Worm (Caenorhabditis elegans): ENCODE data around the gene K07D4.5.

The K07D4.5 gene

DNA sequence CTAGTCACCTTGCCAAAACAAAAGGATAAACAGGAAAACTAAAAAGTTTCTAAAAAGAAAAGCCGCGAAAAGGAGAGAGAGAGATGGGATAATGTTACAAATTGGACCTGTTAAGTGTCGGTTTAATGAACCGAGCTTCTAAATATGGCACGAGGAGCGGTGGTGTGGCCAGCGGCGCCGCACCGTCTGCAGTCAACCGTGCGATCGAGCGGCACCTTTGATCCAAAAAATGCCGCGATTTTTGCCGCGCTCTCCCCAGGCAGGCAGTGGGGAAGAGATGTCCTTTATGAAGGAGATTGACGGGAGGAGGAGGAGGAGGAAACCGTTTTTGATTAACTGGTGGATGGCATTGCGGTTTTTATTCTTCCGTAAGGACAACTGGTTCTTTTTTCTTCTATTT lies 45.0 kb downstream of the K07D4.5 start:
- TF ChIP-seq nhr-232 (tag; optimal IDR thresholded peaks at IDR 0.05) (no peak), unc-42 (tag; optimal IDR thresholded peaks at IDR 0.05) (no peak), unc-55 (GFP tag; optimal IDR thresholded peaks at IDR 0.05) (no peak), sdc-2 (tag; optimal IDR thresholded peaks at IDR 0.05) (no peak), ceh-22 (tag; optimal IDR thresholded peaks at IDR 0.05) (no peak), ceh-31 (tag; optimal IDR thresholded peaks at IDR 0.05) (no peak), ceh-6 (GFP tag; optimal IDR thresholded peaks at IDR 0.05) (no peak), ama-1 (optimal IDR thresholded peaks at IDR 0.05) (no peak), tbx-7 (tag; optimal IDR thresholded peaks at IDR 0.05) (no peak)

DNA sequence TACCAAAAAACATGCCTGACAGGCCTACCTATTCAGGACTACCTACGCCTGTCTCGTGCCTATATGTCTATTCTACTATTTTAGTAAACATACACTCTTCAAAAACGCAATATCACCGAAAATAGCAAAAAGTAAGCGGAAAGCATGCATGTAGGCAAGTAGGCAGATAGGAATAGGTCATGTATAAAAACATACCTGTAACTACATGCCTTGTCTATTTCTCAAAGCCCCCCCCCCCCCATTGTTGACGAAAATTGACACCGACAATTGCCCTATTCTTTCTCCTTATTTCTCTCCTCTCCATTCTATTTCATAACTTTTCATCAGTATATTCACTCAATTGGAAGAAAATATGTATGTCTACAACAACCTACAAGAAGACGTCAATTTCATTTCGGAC lies 47.2 kb downstream of the K07D4.5 start:
- TF ChIP-seq C08G9.2 (tag; optimal IDR thresholded peaks at IDR 0.05): no peak
- no peak for TF ChIP-seq ama-1 (optimal IDR thresholded peaks at IDR 0.05)
- no peak for TF ChIP-seq unc-86 (tag; optimal IDR thresholded peaks at IDR 0.05)
- no peak for TF ChIP-seq pha-4 (tag; optimal IDR thresholded peaks at IDR 0.05)
- TF ChIP-seq elt-2 (tag; optimal IDR thresholded peaks at IDR 0.05): no peak
- TF ChIP-seq lin-11 (tag; optimal IDR thresholded peaks at IDR 0.05): no peak
- no peak for TF ChIP-seq fax-1 (tag; optimal IDR thresholded peaks at IDR 0.05)
- no peak for TF ChIP-seq ztf-16 (tag; optimal IDR thresholded peaks at IDR 0.05)
- TF ChIP-seq ceh-14 (tag; optimal IDR thresholded peaks at IDR 0.05): no peak
- TF ChIP-seq ceh-18 (tag; optimal IDR thresholded peaks at IDR 0.05): no peak
- TF ChIP-seq ref-2 (tag; optimal IDR thresholded peaks at IDR 0.05): no peak
- no peak for TF ChIP-seq Y22D7AL.16 (tag; optimal IDR thresholded peaks at IDR 0.05)

DNA sequence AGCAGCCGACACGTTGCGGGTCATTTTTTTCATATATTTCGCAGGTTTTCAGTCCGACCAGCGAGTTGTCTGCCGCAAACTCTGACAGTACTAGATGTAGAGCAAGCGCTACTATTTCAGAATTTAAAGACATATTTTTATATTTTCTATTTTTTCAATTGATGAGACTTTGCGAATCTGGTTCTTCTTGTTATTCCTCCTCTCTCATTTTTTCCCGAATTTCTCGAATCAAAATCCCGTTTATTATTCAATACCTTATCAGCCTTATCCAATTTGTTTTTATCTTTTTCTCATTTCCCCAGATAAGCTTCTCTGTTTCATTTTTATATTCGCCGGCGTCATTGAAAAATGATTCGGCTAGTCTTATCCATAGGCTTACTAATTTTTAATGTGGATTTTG lies 49.4 kb downstream of the K07D4.5 start, which contains the start of gene dos-2:
TSS of gene dos-2 (plus strand) at position 301 of the 400 bp plus-strand sequence.
- TF ChIP-seq elt-4 (tag; optimal IDR thresholded peaks at IDR 0.05) (no peak), hlh-30 (tag; optimal IDR thresholded peaks at IDR 0.05; ENCODE audit: insufficient read depth) (no peak), lin-11 (tag; optimal IDR thresholded peaks at IDR 0.05) (no peak), C08G9.2 (tag; optimal IDR thresholded peaks at IDR 0.05) (no peak), pqm-1 (tag; optimal IDR thresholded peaks at IDR 0.05) (no peak), ceh-24 (tag; optimal IDR thresholded peaks at IDR 0.05) (no peak), C38D4.7 (GFP tag; optimal IDR thresholded peaks at IDR 0.05) (no peak), fkh-6 (tag; optimal IDR thresholded peaks at IDR 0.05) (no peak), ama-1 (optimal IDR thresholded peaks at IDR 0.05) (no peak), sox-2 (GFP tag; IDR thresholded peaks at IDR 0.05) (no peak), K09A11.1 (tag; optimal IDR thresholded peaks at IDR 0.05; ENCODE audit: insufficient read depth) (no peak), ref-2 (tag; optimal IDR thresholded peaks at IDR 0.05) (no peak)

DNA sequence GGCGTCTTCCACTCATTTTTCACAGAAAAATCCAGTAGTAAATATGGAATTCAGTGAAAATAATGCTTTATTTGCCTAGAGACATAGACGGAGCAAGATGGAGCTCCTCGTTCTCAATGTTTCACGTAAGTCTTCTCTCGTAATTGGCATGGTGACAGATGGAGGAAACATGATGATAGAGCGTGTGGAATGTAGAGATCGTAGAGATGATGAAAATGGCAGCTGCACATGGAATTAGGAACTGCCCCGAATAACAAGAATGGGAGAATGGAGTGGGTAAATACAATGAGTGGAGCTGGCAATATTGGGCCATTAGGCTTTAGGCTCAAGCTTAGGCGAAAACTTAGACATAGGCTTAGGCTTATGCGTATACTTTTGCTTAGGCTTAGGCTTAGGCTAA lies 50.4 kb downstream of the K07D4.5 start, which contains the start of gene cank-26:
TSS of gene cank-26 (minus strand) at position 113 of the 400 bp plus-strand sequence.
- no peak for TF ChIP-seq nfya-1 (tag; optimal IDR thresholded peaks at IDR 0.05)
- TF ChIP-seq ceh-31 (tag; optimal IDR thresholded peaks at IDR 0.05): peak; percentile 52
- TF ChIP-seq unc-42 (tag; optimal IDR thresholded peaks at IDR 0.05): peak; percentile 58

DNA sequence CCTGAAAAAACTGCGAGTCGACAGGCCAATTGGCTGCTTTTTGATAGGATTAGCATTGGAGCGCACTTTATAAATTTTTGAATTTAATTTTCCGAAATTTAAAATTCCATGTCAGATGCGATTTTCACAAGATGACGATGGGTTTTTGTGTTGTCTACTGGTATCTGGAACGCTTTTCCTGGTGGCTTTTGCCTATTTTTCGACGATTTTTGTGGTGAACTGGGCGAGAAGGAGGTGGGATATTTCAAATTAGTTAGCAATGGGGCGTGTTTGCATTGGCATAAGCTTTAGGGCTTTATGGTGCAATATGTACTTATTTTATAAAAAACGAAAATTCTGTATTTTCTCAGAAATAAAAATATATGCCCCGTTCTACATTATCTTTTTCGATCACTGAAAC lies 53.2 kb downstream of the K07D4.5 start, which contains the start of gene K10G6.9:
TSS of gene K10G6.9 (plus strand) at position 110 of the 400 bp plus-strand sequence.
- no peak for TF ChIP-seq ets-4 (tag; optimal IDR thresholded peaks at IDR 0.05)
- no peak for TF ChIP-seq ztf-16 (tag; optimal IDR thresholded peaks at IDR 0.05)
- TF ChIP-seq unc-3 (GFP tag; conservative IDR thresholded peaks at IDR 0.05): no peak
- no peak for TF ChIP-seq unc-3 (tag; optimal IDR thresholded peaks at IDR 0.05)
- TF ChIP-seq hlh-30 (tag; optimal IDR thresholded peaks at IDR 0.05; ENCODE audit: insufficient read depth): no peak
- TF ChIP-seq npax-4 (tag; optimal IDR thresholded peaks at IDR 0.05): no peak
